Worm (Caenorhabditis elegans) whole organism, mixed stage, embryonic: ENCODE data around the gene sfxn-2.

Source experiments
- blmp-1 ChIP-seq: fragments of 150-350 bp; optimal IDR thresholded peaks from 2 replicates; lab custom pipeline; 2014; ENCODE audit warnings: missing biosample characterization, missing genetic modification characterization
- lin-13 ChIP-seq: fragments of 150-350 bp; optimal IDR thresholded peaks from 2 replicates; lab custom pipeline; 2014; ENCODE audit warnings: missing biosample characterization, missing genetic modification characterization
- mab-5 ChIP-seq: fragments of 150-350 bp; optimal IDR thresholded peaks from 2 replicates; lab custom pipeline; 2014; ENCODE audit warnings: missing biosample characterization, missing genetic modification characterization

ce11 chrX:7915616-7916015 lies 42.5 kb downstream of the sfxn-2 start:
- no peak for TF ChIP-seq mab-5 (tag; lab: Kevin White, UChicago)
- TF ChIP-seq blmp-1, result no peak
- TF ChIP-seq lin-13, result no peak
